Worm (Caenorhabditis elegans) whole organism, L3 larva: ENCODE measurements around the gene R12B2.13.

Source experiments
- R02D3.7 ChIP-seq: fragments of 150-350 bp; optimal IDR thresholded peaks from 2 replicates; lab custom pipeline; 2014; ENCODE audit warnings: missing biosample characterization, missing genetic modification characterization
- ZK546.5 ChIP-seq: sonication (generic microtip); optimal IDR thresholded peaks from 2 replicates; lab custom pipeline; 2017; ENCODE audit warnings: missing biosample characterization, missing genetic modification characterization
- aly-2 ChIP-seq: fragments of 150-350 bp; optimal IDR thresholded peaks from 2 replicates; lab custom pipeline; 2014; ENCODE audit warnings: missing biosample characterization, missing genetic modification characterization
- ceh-16 ChIP-seq: sonication (generic microtip); optimal IDR thresholded peaks from 2 replicates; lab custom pipeline; 2017; ENCODE audit warnings: missing biosample characterization, missing genetic modification characterization
- ceh-82 ChIP-seq: fragments of 150-350 bp; optimal IDR thresholded peaks from 2 replicates; lab custom pipeline; 2014; ENCODE audit warnings: missing biosample characterization, missing genetic modification characterization
- ceh-9 ChIP-seq: sonication (generic microtip); optimal IDR thresholded peaks from 2 replicates; lab custom pipeline; 2018; ENCODE audit warnings: missing biosample characterization, missing genetic modification characterization
- daf-12 ChIP-seq: fragments of 150-350 bp; optimal IDR thresholded peaks from 2 replicates; lab custom pipeline; 2014; ENCODE audit warnings: missing biosample characterization, missing genetic modification reagents, missing genetic modification characterization
- egl-27 ChIP-seq: sonication (generic microtip); optimal IDR thresholded peaks from 4 replicates; lab custom pipeline; 2017; ENCODE audit warnings: missing biosample characterization, missing genetic modification reagents, missing genetic modification characterization
- egl-5 ChIP-seq: fragments of 150-350 bp; optimal IDR thresholded peaks from 2 replicates; lab custom pipeline; 2017; ENCODE audit warnings: missing biosample characterization, missing genetic modification reagents, missing genetic modification characterization, inconsistent platforms
- elt-2 ChIP-seq: sonication (generic microtip); optimal IDR thresholded peaks from 2 replicates; lab custom pipeline; 2016; ENCODE audit warnings: missing genetic modification reagents, mild to moderate bottlenecking, missing genetic modification characterization, missing compliant biosample characterization
- elt-3 ChIP-seq, 3 experiments: fragments of 150-350 bp in 1 of 3; sonication (generic microtip) in 2 of 3; optimal IDR thresholded peaks; 2 replicates in 2 of 3; 4 replicates in 1 of 3; lab custom pipeline; 2014 to 2017; ENCODE audit warnings: missing biosample characterization in 3 of 3, missing genetic modification characterization in 3 of 3
- eor-1 ChIP-seq, 2 experiments: fragments of 150-350 bp; optimal IDR thresholded peaks; 2 replicates each; lab custom pipeline; 2014 to 2018; ENCODE audit warnings: missing biosample characterization in 2 of 2, missing genetic modification characterization in 2 of 2
- fkh-10 ChIP-seq: sonication (generic microtip); optimal IDR thresholded peaks from 2 replicates; lab custom pipeline; 2017; ENCODE audit warnings: missing biosample characterization, missing genetic modification reagents, missing genetic modification characterization
- fos-1 ChIP-seq: fragments of 150-350 bp; optimal IDR thresholded peaks from 2 replicates; lab custom pipeline; 2014; ENCODE audit warnings: missing biosample characterization, missing genetic modification characterization
- hmg-11 ChIP-seq: sonication (generic microtip); optimal IDR thresholded peaks from 2 replicates; lab custom pipeline; 2016; ENCODE audit warnings: missing genetic modification characterization, missing compliant biosample characterization
- jun-1 ChIP-seq: fragments of 150-350 bp; optimal IDR thresholded peaks from 2 replicates; lab custom pipeline; 2014; ENCODE audit warnings: missing biosample characterization, missing genetic modification reagents, missing genetic modification characterization
- lin-39 ChIP-seq: fragments of 150-350 bp; optimal IDR thresholded peaks from 2 replicates; lab custom pipeline; 2018; ENCODE audit warnings: missing biosample characterization, missing genetic modification reagents, missing genetic modification characterization
- lsy-12 ChIP-seq: sonication (generic microtip); optimal IDR thresholded peaks from 2 replicates; lab custom pipeline; 2016; ENCODE audit warnings: mild to moderate bottlenecking, missing genetic modification characterization, missing compliant biosample characterization
- nfya-1 ChIP-seq: sonication (generic microtip); optimal IDR thresholded peaks from 2 replicates; lab custom pipeline; 2017; ENCODE audit warnings: missing genetic modification characterization, mild to moderate bottlenecking, missing compliant biosample characterization, antibody characterized with exemption, moderate library complexity; ENCODE audit not compliant: insufficient read depth
- nhr-11 ChIP-seq: fragments of 150-350 bp; optimal IDR thresholded peaks from 2 replicates; lab custom pipeline; 2014; ENCODE audit warnings: missing biosample characterization, missing genetic modification characterization
- nhr-12 ChIP-seq: fragments of 150-350 bp; optimal IDR thresholded peaks from 2 replicates; lab custom pipeline; 2014; ENCODE audit warnings: missing biosample characterization, missing genetic modification characterization
- nhr-23 ChIP-seq: fragments of 150-350 bp; optimal IDR thresholded peaks from 2 replicates; lab custom pipeline; 2014; ENCODE audit warnings: missing biosample characterization, missing genetic modification reagents, missing genetic modification characterization
- nhr-237 ChIP-seq: fragments of 150-350 bp; optimal IDR thresholded peaks from 2 replicates; lab custom pipeline; 2014; ENCODE audit warnings: missing biosample characterization, missing genetic modification characterization
- nhr-25 ChIP-seq: sonication (generic microtip); optimal IDR thresholded peaks from 2 replicates; lab custom pipeline; 2017; ENCODE audit warnings: missing biosample characterization, missing genetic modification characterization
- nhr-28 ChIP-seq: fragments of 150-350 bp; optimal IDR thresholded peaks from 2 replicates; lab custom pipeline; 2014; ENCODE audit warnings: missing biosample characterization, missing genetic modification characterization
- nhr-43 ChIP-seq: sonication (generic microtip); optimal IDR thresholded peaks from 2 replicates; lab custom pipeline; 2016; ENCODE audit warnings: mild to moderate bottlenecking, missing genetic modification characterization, missing compliant biosample characterization; ENCODE audit not compliant: poor library complexity, severe bottlenecking
- nhr-67 ChIP-seq: fragments of 150-350 bp; optimal IDR thresholded peaks from 2 replicates; lab custom pipeline; 2014; ENCODE audit warnings: missing biosample characterization, missing genetic modification characterization
- nhr-76 ChIP-seq: fragments of 150-350 bp; sonication (generic microtip); optimal IDR thresholded peaks from 5 replicates; lab custom pipeline; 2014; ENCODE audit warnings: missing biosample characterization, missing genetic modification characterization
- pha-4 ChIP-seq: fragments of 150-350 bp; optimal IDR thresholded peaks from 2 replicates; lab custom pipeline; 2014; ENCODE audit warnings: missing biosample characterization, missing genetic modification reagents, missing genetic modification characterization
- pqm-1 ChIP-seq: fragments of 150-350 bp; optimal IDR thresholded peaks from 2 replicates; lab custom pipeline; 2017; ENCODE audit warnings: missing biosample characterization, missing genetic modification characterization, inconsistent platforms
- sea-2 ChIP-seq: fragments of 150-350 bp; sonication (generic microtip); optimal IDR thresholded peaks from 4 replicates; lab custom pipeline; 2014; ENCODE audit warnings: missing biosample characterization, missing genetic modification reagents, missing genetic modification characterization
- snpc-4 ChIP-seq: fragments of 150-350 bp; optimal IDR thresholded peaks from 2 replicates; lab custom pipeline; 2014; ENCODE audit warnings: missing biosample characterization, missing genetic modification characterization
- tbx-2 ChIP-seq: sonication (generic microtip); optimal IDR thresholded peaks from 2 replicates; lab custom pipeline; 2016; ENCODE audit warnings: mild to moderate bottlenecking, missing genetic modification characterization, missing compliant biosample characterization
- unc-39 ChIP-seq: sonication (generic microtip); optimal IDR thresholded peaks from 4 replicates; lab custom pipeline; 2017; ENCODE audit warnings: missing biosample characterization, missing genetic modification characterization
- zag-1 ChIP-seq: fragments of 150-350 bp; optimal IDR thresholded peaks from 2 replicates; lab custom pipeline; 2014; ENCODE audit warnings: missing biosample characterization, missing genetic modification characterization
- ztf-11 ChIP-seq: fragments of 150-350 bp; optimal IDR thresholded peaks from 2 replicates; lab custom pipeline; 2014; ENCODE audit warnings: missing biosample characterization, missing genetic modification characterization
- ztf-4 ChIP-seq: fragments of 150-350 bp; optimal IDR thresholded peaks from 2 replicates; lab custom pipeline; 2014; ENCODE audit warnings: missing biosample characterization, missing genetic modification characterization

The R12B2.13 gene

ce11 chrIII:5822816-5823215 is 10.5 kb downstream of the R12B2.13 start:
- TF ChIP-seq nhr-11 (no peak), fos-1 (no peak), egl-5 (tag; lab: Kevin White, UChicago) (no peak), R02D3.7 (tag; lab: Kevin White, UChicago) (no peak), nhr-76 (tag; lab: Kevin White, UChicago) (no peak), nhr-23 (tag; lab: Kevin White, UChicago) (no peak), pha-4 (tag; lab: Kevin White, UChicago) (no peak), daf-12 (tag; lab: Kevin White, UChicago) (no peak), zag-1 (tag; lab: Kevin White, UChicago) (no peak), ceh-16 (tag; lab: Kevin White, UChicago) (no peak), egl-27 (tag; lab: Kevin White, UChicago) (no peak), nhr-12 (no peak), nhr-43 (tag; lab: Kevin White, UChicago) (no peak), elt-3 (tag; optimal IDR thresholded peaks at IDR 0.05; lab: Kevin White, UChicago) (no peak), ceh-9 (no peak), snpc-4 (no peak), ztf-4 (tag; lab: Kevin White, UChicago) (no peak)
- TF ChIP-seq, all 47 proteins: peak for 0

- TF ChIP-seq ceh-16 (tag; lab: Kevin White, UChicago) = no peak
- TF ChIP-seq fkh-10 (GFP tag; lab: Kevin White, UChicago) = no peak
- no peak for TF ChIP-seq hmg-11 (tag; lab: Kevin White, UChicago)
- TF ChIP-seq pqm-1 (tag; lab: Kevin White, UChicago) = no peak
- no peak for TF ChIP-seq egl-5 (tag; lab: Kevin White, UChicago)
- no peak for TF ChIP-seq ztf-11 (tag; lab: Kevin White, UChicago)
- no peak for TF ChIP-seq ceh-82 (tag; lab: Kevin White, UChicago)
- no peak for TF ChIP-seq snpc-4
- TF ChIP-seq zag-1 (tag; lab: Kevin White, UChicago) = no peak
- no peak for TF ChIP-seq aly-2
- no peak for TF ChIP-seq jun-1 (tag; lab: Kevin White, UChicago)
- TF ChIP-seq lsy-12 (tag; lab: Kevin White, UChicago) = no peak
- no peak for TF ChIP-seq pha-4 (tag; lab: Kevin White, UChicago)
- no peak for TF ChIP-seq nhr-43 (tag; lab: Kevin White, UChicago)
- TF ChIP-seq eor-1 (tag; optimal IDR thresholded peaks at IDR 0.05; lab: Kevin White, UChicago) = no peak
- no peak for TF ChIP-seq ZK546.5 (tag; lab: Kevin White, UChicago)
- TF ChIP-seq tbx-2 = no peak
- no peak for TF ChIP-seq nhr-25 (tag; lab: Kevin White, UChicago)
- no peak for TF ChIP-seq egl-27 (tag; lab: Kevin White, UChicago)
These were observed 17.3 kb downstream of the R12B2.13 start, which contains the start of gene sma-4 for ce11 chrIII:5815932-5816331. Gene sma-4, plus strand, starts transcription at chrIII:5816232.

ce11 chrIII:5814799-5815198 is 18.5 kb downstream of the R12B2.13 start, which contains the start of gene R12B2.7:
Gene R12B2.7, plus strand, starts transcription at chrIII:5815045.
- peak; percentile 38 for TF ChIP-seq nhr-43 (tag; lab: Kevin White, UChicago)
- no peak for TF ChIP-seq nhr-28 (tag; lab: Kevin White, UChicago)
- TF ChIP-seq aly-2 = no peak
- TF ChIP-seq nhr-25 (tag; lab: Kevin White, UChicago) = peak; percentile 40
- no peak for TF ChIP-seq nhr-11
- no peak for TF ChIP-seq ZK546.5 (tag; lab: Kevin White, UChicago)
- TF ChIP-seq lin-39 (tag; lab: Kevin White, UChicago) = no peak
- peak; percentile 12 for TF ChIP-seq elt-2
- no peak for TF ChIP-seq lsy-12 (tag; lab: Kevin White, UChicago)
- TF ChIP-seq nfya-1 (tag; lab: Kevin White, UChicago) = peak; percentile 26
- no peak for TF ChIP-seq nhr-237
- TF ChIP-seq unc-39 (tag; lab: Kevin White, UChicago) = no peak
- no peak for TF ChIP-seq sea-2 (GFP tag; lab: Kevin White, UChicago)
- TF ChIP-seq snpc-4 = no peak
- no peak for TF ChIP-seq nhr-67
- no peak for TF ChIP-seq hmg-11 (tag; lab: Kevin White, UChicago)
- no peak for TF ChIP-seq R02D3.7 (tag; lab: Kevin White, UChicago)
- TF ChIP-seq ceh-9 = no peak
- no peak for TF ChIP-seq daf-12 (tag; lab: Kevin White, UChicago)
- TF ChIP-seq ceh-82 (tag; lab: Kevin White, UChicago) = no peak
- TF ChIP-seq pqm-1 (tag; lab: Kevin White, UChicago) = no peak
- TF ChIP-seq elt-3 (tag; optimal IDR thresholded peaks at IDR 0.05; lab: Kevin White, UChicago) = no peak
- no peak for TF ChIP-seq egl-27 (tag; lab: Kevin White, UChicago)
